Worm (Caenorhabditis elegans) whole organism, L3 larva: ENCODE data around the gene srg-17.
"Not testable (repeated sequence)": the region's sequence is repeated elsewhere in the genome, so short reads cannot be mapped to it uniquely, and the experiment has no call there.

Experiments
- aly-2 ChIP-seq: fragments of 150-350 bp; optimal IDR thresholded peaks from 2 replicates; lab custom pipeline; 2014; ENCODE audit warnings: missing biosample characterization, missing genetic modification characterization
- ama-1 ChIP-seq: fragments of 150-350 bp; optimal IDR thresholded peaks from 2 replicates; lab custom pipeline; 2018
- ceh-16 ChIP-seq: sonication (generic microtip); optimal IDR thresholded peaks from 2 replicates; lab custom pipeline; 2017; ENCODE audit warnings: missing biosample characterization, missing genetic modification characterization
- ceh-28 ChIP-seq: fragments of 150-350 bp; optimal IDR thresholded peaks from 2 replicates; lab custom pipeline; 2014; ENCODE audit warnings: missing biosample characterization, missing genetic modification reagents, missing genetic modification characterization
- ceh-82 ChIP-seq: fragments of 150-350 bp; optimal IDR thresholded peaks from 2 replicates; lab custom pipeline; 2014; ENCODE audit warnings: missing biosample characterization, missing genetic modification characterization
- ceh-9 ChIP-seq: sonication (generic microtip); optimal IDR thresholded peaks from 2 replicates; lab custom pipeline; 2018; ENCODE audit warnings: missing biosample characterization, missing genetic modification characterization
- daf-12 ChIP-seq: fragments of 150-350 bp; optimal IDR thresholded peaks from 2 replicates; lab custom pipeline; 2014; ENCODE audit warnings: missing biosample characterization, missing genetic modification reagents, missing genetic modification characterization
- egl-27 ChIP-seq: sonication (generic microtip); optimal IDR thresholded peaks from 4 replicates; lab custom pipeline; 2017; ENCODE audit warnings: missing biosample characterization, missing genetic modification reagents, missing genetic modification characterization
- egl-5 ChIP-seq: fragments of 150-350 bp; optimal IDR thresholded peaks from 2 replicates; lab custom pipeline; 2017; ENCODE audit warnings: missing biosample characterization, missing genetic modification reagents, missing genetic modification characterization, inconsistent platforms
- elt-1 ChIP-seq: fragments of 150-350 bp; optimal IDR thresholded peaks from 2 replicates; lab custom pipeline; 2014; ENCODE audit warnings: missing biosample characterization, missing genetic modification characterization
- elt-2 ChIP-seq: sonication (generic microtip); optimal IDR thresholded peaks from 2 replicates; lab custom pipeline; 2016; ENCODE audit warnings: missing genetic modification reagents, mild to moderate bottlenecking, missing genetic modification characterization, missing compliant biosample characterization
- elt-3 ChIP-seq, 3 experiments: fragments of 150-350 bp in 1 of 3; sonication (generic microtip) in 2 of 3; optimal IDR thresholded peaks; 2 replicates in 2 of 3; 4 replicates in 1 of 3; lab custom pipeline; 2014 to 2017; ENCODE audit warnings: missing biosample characterization in 3 of 3, missing genetic modification characterization in 3 of 3
- eor-1 ChIP-seq, 2 experiments: fragments of 150-350 bp; optimal IDR thresholded peaks; 2 replicates each; lab custom pipeline; 2014 to 2018; ENCODE audit warnings: missing biosample characterization in 2 of 2, missing genetic modification characterization in 2 of 2
- fkh-10 ChIP-seq: sonication (generic microtip); optimal IDR thresholded peaks from 2 replicates; lab custom pipeline; 2017; ENCODE audit warnings: missing biosample characterization, missing genetic modification reagents, missing genetic modification characterization
- fkh-2 ChIP-seq: fragments of 150-350 bp; optimal IDR thresholded peaks from 2 replicates; lab custom pipeline; 2014; ENCODE audit warnings: missing biosample characterization, missing genetic modification reagents, missing genetic modification characterization
- fos-1 ChIP-seq: fragments of 150-350 bp; optimal IDR thresholded peaks from 2 replicates; lab custom pipeline; 2014; ENCODE audit warnings: missing biosample characterization, missing genetic modification characterization
- hmg-11 ChIP-seq: sonication (generic microtip); optimal IDR thresholded peaks from 2 replicates; lab custom pipeline; 2016; ENCODE audit warnings: missing genetic modification characterization, missing compliant biosample characterization
- jun-1 ChIP-seq: fragments of 150-350 bp; optimal IDR thresholded peaks from 2 replicates; lab custom pipeline; 2014; ENCODE audit warnings: missing biosample characterization, missing genetic modification reagents, missing genetic modification characterization
- lin-15B ChIP-seq: fragments of 150-350 bp; optimal IDR thresholded peaks from 2 replicates; lab custom pipeline; 2014; ENCODE audit warnings: missing biosample characterization, missing genetic modification characterization
- lin-39 ChIP-seq: fragments of 150-350 bp; optimal IDR thresholded peaks from 2 replicates; lab custom pipeline; 2018; ENCODE audit warnings: missing biosample characterization, missing genetic modification reagents, missing genetic modification characterization
- mdl-1 ChIP-seq: fragments of 150-350 bp; optimal IDR thresholded peaks from 2 replicates; lab custom pipeline; 2014; ENCODE audit warnings: missing biosample characterization, missing genetic modification characterization
- mml-1 ChIP-seq: fragments of 150-350 bp; sonication (generic microtip); optimal IDR thresholded peaks from 3 replicates; lab custom pipeline; 2014; ENCODE audit warnings: missing biosample characterization, missing genetic modification characterization
- nfya-1 ChIP-seq: sonication (generic microtip); optimal IDR thresholded peaks from 2 replicates; lab custom pipeline; 2017; ENCODE audit warnings: missing genetic modification characterization, mild to moderate bottlenecking, missing compliant biosample characterization, antibody characterized with exemption, moderate library complexity; ENCODE audit not compliant: insufficient read depth
- nhr-11 ChIP-seq: fragments of 150-350 bp; optimal IDR thresholded peaks from 2 replicates; lab custom pipeline; 2014; ENCODE audit warnings: missing biosample characterization, missing genetic modification characterization
- nhr-23 ChIP-seq: fragments of 150-350 bp; optimal IDR thresholded peaks from 2 replicates; lab custom pipeline; 2014; ENCODE audit warnings: missing biosample characterization, missing genetic modification reagents, missing genetic modification characterization
- nhr-237 ChIP-seq: fragments of 150-350 bp; optimal IDR thresholded peaks from 2 replicates; lab custom pipeline; 2014; ENCODE audit warnings: missing biosample characterization, missing genetic modification characterization
- nhr-67 ChIP-seq: fragments of 150-350 bp; optimal IDR thresholded peaks from 2 replicates; lab custom pipeline; 2014; ENCODE audit warnings: missing biosample characterization, missing genetic modification characterization
- nhr-77 ChIP-seq: fragments of 150-350 bp; optimal IDR thresholded peaks from 2 replicates; lab custom pipeline; 2014; ENCODE audit warnings: missing biosample characterization, missing genetic modification characterization
- pha-4 ChIP-seq: fragments of 150-350 bp; optimal IDR thresholded peaks from 2 replicates; lab custom pipeline; 2014; ENCODE audit warnings: missing biosample characterization, missing genetic modification reagents, missing genetic modification characterization
- pqm-1 ChIP-seq: fragments of 150-350 bp; optimal IDR thresholded peaks from 2 replicates; lab custom pipeline; 2017; ENCODE audit warnings: missing biosample characterization, missing genetic modification characterization, inconsistent platforms
- sea-2 ChIP-seq: fragments of 150-350 bp; sonication (generic microtip); optimal IDR thresholded peaks from 4 replicates; lab custom pipeline; 2014; ENCODE audit warnings: missing biosample characterization, missing genetic modification reagents, missing genetic modification characterization
- skn-1 ChIP-seq: fragments of 150-350 bp; optimal IDR thresholded peaks from 2 replicates; lab custom pipeline; 2014; ENCODE audit warnings: missing biosample characterization, missing genetic modification characterization
- snpc-4 ChIP-seq: fragments of 150-350 bp; optimal IDR thresholded peaks from 2 replicates; lab custom pipeline; 2014; ENCODE audit warnings: missing biosample characterization, missing genetic modification characterization
- tbx-2 ChIP-seq: sonication (generic microtip); optimal IDR thresholded peaks from 2 replicates; lab custom pipeline; 2016; ENCODE audit warnings: mild to moderate bottlenecking, missing genetic modification characterization, missing compliant biosample characterization
- unc-39 ChIP-seq: sonication (generic microtip); optimal IDR thresholded peaks from 4 replicates; lab custom pipeline; 2017; ENCODE audit warnings: missing biosample characterization, missing genetic modification characterization
- unc-62 ChIP-seq: fragments of 150-350 bp; sonication (generic microtip); optimal IDR thresholded peaks from 4 replicates; lab custom pipeline; 2014; ENCODE audit warnings: missing biosample characterization, missing genetic modification reagents, missing genetic modification characterization

Gene srg-17

DNA sequence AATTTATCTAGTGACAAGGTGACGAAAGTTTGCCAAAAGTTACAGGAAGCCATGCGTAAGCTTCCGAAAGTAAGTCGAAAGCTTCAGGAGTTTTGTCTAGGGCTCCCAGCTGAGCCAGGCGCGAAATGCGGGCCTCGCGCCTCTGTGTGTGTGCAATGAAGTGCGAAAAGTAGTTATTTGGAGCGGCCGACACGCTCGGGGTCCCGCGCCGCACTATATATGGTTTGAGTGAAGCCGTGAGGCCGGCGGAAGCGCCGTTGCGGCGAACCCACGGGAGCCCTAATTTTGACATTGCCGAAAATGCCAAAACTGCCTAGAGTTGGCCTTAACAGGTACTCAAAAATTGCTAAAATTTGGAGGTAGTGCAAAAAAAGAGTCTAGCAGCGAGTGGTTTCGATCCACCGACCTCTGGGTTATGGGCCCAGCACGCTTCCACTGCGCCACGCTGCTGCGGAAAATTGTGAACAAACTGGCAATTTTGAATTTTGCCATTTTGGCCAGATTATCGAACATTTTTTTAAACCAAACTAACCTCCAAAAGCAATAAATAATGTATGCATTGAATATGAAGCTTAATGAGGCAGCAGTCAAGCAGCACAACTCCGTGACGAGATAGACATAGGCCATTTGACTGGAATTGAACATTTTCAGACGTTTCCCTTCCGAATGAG is 38.2 kb upstream of the srg-17 start:
- TF ChIP-seq unc-62 (GFP tag; lab: Kevin White, UChicago) (no peak), lin-39 (tag; lab: Kevin White, UChicago) (no peak), fkh-2 (tag; lab: Kevin White, UChicago) (no peak), elt-2 (no peak), pqm-1 (tag; lab: Kevin White, UChicago) (no peak), jun-1 (no peak), ama-1 (no peak), elt-3 (tag; optimal IDR thresholded peaks at IDR 0.05; lab: Kevin White, UChicago) (no peak), mdl-1 (no peak), mml-1 (tag; lab: Kevin White, UChicago) (no peak), nfya-1 (no peak), aly-2 (tag; lab: Kevin White, UChicago) (no peak), fkh-10 (GFP tag; lab: Kevin White, UChicago) (no peak), nhr-77 (tag; lab: Kevin White, UChicago) (no peak), pha-4 (tag; lab: Kevin White, UChicago) (no peak), nhr-237 (no peak), elt-1 (tag; lab: Kevin White, UChicago) (no peak)

DNA sequence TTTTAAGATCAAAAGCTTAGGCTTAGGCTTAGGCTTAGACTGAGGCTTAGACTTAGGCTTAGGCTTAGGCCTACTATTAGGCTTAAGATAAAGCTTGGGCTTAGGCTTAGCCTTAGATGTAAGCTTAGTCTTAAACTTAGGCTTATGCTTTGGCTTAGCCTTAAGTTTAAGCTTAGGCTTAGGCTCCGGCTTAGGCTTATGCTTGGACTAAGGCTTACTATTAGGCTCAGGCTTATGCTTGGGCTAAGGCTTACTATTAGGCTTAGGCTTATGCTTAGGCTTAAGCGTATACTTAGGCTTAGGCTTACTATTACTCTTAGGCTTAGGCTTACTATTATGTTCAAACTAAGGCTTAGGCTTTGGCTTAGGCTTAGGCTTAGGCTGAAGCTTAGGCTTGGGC is 36.8 kb upstream of the srg-17 start:
- TF ChIP-seq lin-15B (tag; lab: Kevin White, UChicago), result no peak
- no peak for TF ChIP-seq nhr-67 (tag; lab: Kevin White, UChicago)
- TF ChIP-seq aly-2 (tag; lab: Kevin White, UChicago), result no peak
- TF ChIP-seq ceh-9 (tag; lab: Kevin White, UChicago), result no peak
- TF ChIP-seq hmg-11, result no peak
- no peak for TF ChIP-seq jun-1
- no peak for TF ChIP-seq nhr-237
- no peak for TF ChIP-seq elt-2
- no peak for TF ChIP-seq tbx-2 (tag; lab: Kevin White, UChicago)
- no peak for TF ChIP-seq nhr-11
- no peak for TF ChIP-seq egl-27 (tag; lab: Kevin White, UChicago)
- no peak for TF ChIP-seq ceh-28 (tag; lab: Kevin White, UChicago)

DNA sequence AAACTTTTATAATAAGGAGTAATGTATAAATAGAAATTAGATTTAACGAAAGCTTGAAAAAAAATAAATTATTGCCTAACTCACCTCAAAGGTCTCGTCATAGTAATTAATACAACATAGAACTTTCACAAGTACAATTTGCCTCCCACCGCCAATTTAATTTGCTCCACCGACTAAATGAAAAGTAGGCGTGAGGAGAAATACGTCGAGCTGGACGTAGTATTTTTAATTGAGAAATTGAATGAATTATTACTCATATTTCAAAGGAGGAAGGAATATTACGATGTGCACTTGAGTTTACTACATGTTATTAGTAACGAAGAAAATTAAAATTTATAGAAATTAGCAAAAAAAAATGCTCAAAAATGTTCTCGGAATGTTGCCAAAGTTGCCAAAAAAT is 35.1 kb upstream of the srg-17 start, which contains the start of gene Y57A10C.9:
Gene Y57A10C.9, minus strand, starts transcription at position 101 of the 400 bp plus-strand sequence.
- TF ChIP-seq fkh-2 (tag; lab: Kevin White, UChicago) (no peak), unc-62 (GFP tag; lab: Kevin White, UChicago) (no peak), unc-39 (tag; lab: Kevin White, UChicago) (no peak), sea-2 (GFP tag; lab: Kevin White, UChicago) (no peak), egl-5 (tag; lab: Kevin White, UChicago) (no peak), pha-4 (tag; lab: Kevin White, UChicago) (no peak), daf-12 (tag; lab: Kevin White, UChicago) (no peak), nhr-23 (tag; lab: Kevin White, UChicago) (no peak), ceh-9 (tag; lab: Kevin White, UChicago) (no peak), mml-1 (tag; lab: Kevin White, UChicago) (no peak), pqm-1 (tag; lab: Kevin White, UChicago) (no peak), hmg-11 (no peak), eor-1 (tag; optimal IDR thresholded peaks at IDR 0.05; lab: Kevin White, UChicago) (no peak), tbx-2 (tag; lab: Kevin White, UChicago) (no peak)

- not testable (repeated sequence) for TF ChIP-seq skn-1 (tag; lab: Kevin White, UChicago); fkh-2 (tag; lab: Kevin White, UChicago); elt-3 (tag; optimal IDR thresholded peaks at IDR 0.05; lab: Kevin White, UChicago)
These were observed 32.3 kb upstream of the srg-17 start, which contains the start of gene Y57A10C.10 for ce11 chrII:12441164-12441563. Y57A10C.10 (minus strand) TSS chrII:12441264.

- TF ChIP-seq ceh-16 (no peak), aly-2 (tag; lab: Kevin White, UChicago) (no peak), tbx-2 (tag; lab: Kevin White, UChicago) (no peak), unc-39 (tag; lab: Kevin White, UChicago) (no peak), hmg-11 (no peak), nfya-1 (no peak), fos-1 (tag; lab: Kevin White, UChicago) (no peak), elt-1 (tag; lab: Kevin White, UChicago) (no peak), ceh-82 (no peak), unc-62 (GFP tag; lab: Kevin White, UChicago) (no peak), snpc-4 (tag; lab: Kevin White, UChicago) (no peak), egl-27 (tag; lab: Kevin White, UChicago) (no peak), egl-5 (tag; lab: Kevin White, UChicago) (no peak)
These were observed 28.7 kb upstream of the srg-17 start, which contains the start of the genes W05H5.1 and pitr-6 for ce11 chrII:12444679-12445376. W05H5.1 (minus strand) TSS chrII:12444779. pitr-6 (plus strand) TSS chrII:12445326.
